Fruit fly (Drosophila melanogaster) Kc167 (cell line): ENCODE data around the gene CG43843.

ENCODE experiments used
- Sin3A ChIP-seq: fragments of >200 bp; optimal IDR thresholded peaks from 2 replicates; lab custom pipeline; 2018; ENCODE audit warnings: missing external identifiers
- psq ChIP-seq: fragments of >200 bp; optimal IDR thresholded peaks from 2 replicates; lab custom pipeline; 2017; ENCODE audit warnings: missing external identifiers

Gene CG43843

dm6 chrX:18409449-18409848 lies 50.8 kb downstream of the CG43843 start:
- TF ChIP-seq Sin3A (lab: Kevin White, UChicago): no peak
- no peak for TF ChIP-seq psq (lab: Kevin White, UChicago)
